Worm (Caenorhabditis elegans) whole organism, young adult: ENCODE measurements around the gene F38E1.3.

Experiments used
- B0019.2 ChIP-seq: fragments of 200-800 bp; sonication (Bioruptor generic); conservative IDR thresholded peaks from 2 replicates; pipeline ENCODE4 v1.3.6; 2022; ENCODE audit warnings: missing genetic modification reagents, missing genetic modification characterization, missing compliant biosample characterization
- B0035.1 ChIP-seq: sonication (generic microtip); optimal IDR thresholded peaks from 2 replicates; lab custom pipeline; 2016; ENCODE audit warnings: missing genetic modification characterization, mild to moderate bottlenecking, missing compliant biosample characterization, missing genotype, missing genetic modification reagents
- B0336.3 ChIP-seq: fragments of 200-800 bp; sonication (Bioruptor generic); IDR thresholded peaks from 2 replicates; pipeline ENCODE4 v1.3.6; 2022; ENCODE audit warnings: missing genetic modification characterization, missing compliant biosample characterization
- F10E7.11 ChIP-seq: sonication (generic microtip); optimal IDR thresholded peaks from 2 replicates; lab custom pipeline; 2017; ENCODE audit warnings: mild to moderate bottlenecking, missing genetic modification characterization, moderate library complexity, missing compliant biosample characterization
- F33H1.4 ChIP-seq: fragments of 200-800 bp; sonication (Bioruptor generic); IDR thresholded peaks from 2 replicates; pipeline ENCODE4 v1.3.6; 2022; ENCODE audit warnings: missing genetic modification reagents, missing genetic modification characterization, missing compliant biosample characterization
- F39B2.1 ChIP-seq: fragments of 200-800 bp; sonication (Bioruptor generic); IDR thresholded peaks from 2 replicates; pipeline ENCODE4 v1.3.6; 2022; ENCODE audit warnings: missing genetic modification reagents, missing genetic modification characterization, missing compliant biosample characterization
- F49E8.2 ChIP-seq: sonication (generic microtip); optimal IDR thresholded peaks from 3 replicates; lab custom pipeline; 2017; ENCODE audit warnings: missing genetic modification characterization, mild to moderate bottlenecking, missing compliant biosample characterization, antibody characterized with exemption, moderate library complexity; ENCODE audit not compliant: insufficient read depth
- F52B5.7 ChIP-seq: sonication (generic microtip); optimal IDR thresholded peaks from 2 replicates; lab custom pipeline; 2016; ENCODE audit warnings: mild to moderate bottlenecking, missing genetic modification characterization, missing compliant biosample characterization
- Y53G8AR.9 ChIP-seq: fragments of 200-800 bp; sonication (Bioruptor generic); conservative IDR thresholded peaks from 2 replicates; pipeline ENCODE4 v1.3.6; 2022; ENCODE audit warnings: missing genetic modification reagents, missing genetic modification characterization, missing compliant biosample characterization
- Y95B8A.8 ChIP-seq: fragments of 200-800 bp; sonication (Bioruptor generic); IDR thresholded peaks from 2 replicates; pipeline ENCODE4 v1.3.6; 2022; ENCODE audit warnings: missing genetic modification reagents, missing genetic modification characterization, missing compliant biosample characterization
- akir-1 ChIP-seq: fragments of 200-800 bp; sonication (Bioruptor generic); optimal IDR thresholded peaks from 2 replicates; lab custom pipeline; 2018; ENCODE audit warnings: mild to moderate bottlenecking, missing genetic modification characterization, moderate library complexity, missing compliant biosample characterization
- ama-1 ChIP-seq, 3 experiments: fragments of 150-350 bp in 1 of 3; sonication (generic microtip) in 2 of 3; optimal IDR thresholded peaks; 2 replicates each; lab custom pipeline; 2014 to 2018; ENCODE audit warnings: missing biosample characterization in 2 of 3, missing genetic modification characterization in 2 of 3, missing genetic modification reagents in 2 of 3
- aptf-3 ChIP-seq: fragments of 200-800 bp; sonication (Bioruptor generic); IDR thresholded peaks from 2 replicates; pipeline ENCODE4 v1.3.6; 2022; ENCODE audit warnings: missing genetic modification characterization, missing compliant biosample characterization
- atf-7 ChIP-seq: sonication (generic microtip); optimal IDR thresholded peaks from 2 replicates; lab custom pipeline; 2017; ENCODE audit warnings: mild to moderate bottlenecking, missing genetic modification characterization, missing compliant biosample characterization
- athp-1 ChIP-seq: sonication (generic microtip); optimal IDR thresholded peaks from 2 replicates; lab custom pipeline; 2017; ENCODE audit warnings: mild to moderate bottlenecking, missing genetic modification characterization, missing compliant biosample characterization
- attf-6 ChIP-seq: fragments of 200-800 bp; sonication (Bioruptor generic); IDR thresholded peaks from 2 replicates; pipeline ENCODE4 v1.3.6; 2022; ENCODE audit warnings: missing genetic modification reagents, missing genetic modification characterization, missing compliant biosample characterization
- ccch-3 ChIP-seq: fragments of 200-800 bp; sonication (Bioruptor generic); optimal IDR thresholded peaks from 2 replicates; lab custom pipeline; 2018; ENCODE audit warnings: mild to moderate bottlenecking, missing genetic modification characterization, missing compliant biosample characterization
- cebp-1 ChIP-seq, 2 experiments: fragments of 200-800 bp in 1 of 2; sonication (Bioruptor generic) in 1 of 2; sonication (generic microtip) in 1 of 2; IDR thresholded peaks in 1 of 2; optimal IDR thresholded peaks in 1 of 2; 2 replicates each; pipeline versions ENCODE4 v1.3.6 to Lab custom; 2017 to 2022; ENCODE audit warnings: missing compliant biosample characterization in 2 of 2, missing genetic modification characterization in 2 of 2, mild to moderate bottlenecking in 1 of 2, missing genetic modification reagents in 1 of 2, moderate library complexity in 1 of 2
- ceh-100 ChIP-seq: fragments of 200-800 bp; sonication (Bioruptor generic); IDR thresholded peaks from 2 replicates; pipeline ENCODE4 v1.3.6; 2022; ENCODE audit warnings: missing genetic modification reagents, missing genetic modification characterization, missing compliant biosample characterization
- ceh-58 ChIP-seq: fragments of 200-800 bp; sonication (Bioruptor generic); IDR thresholded peaks from 2 replicates; pipeline ENCODE4 v1.3.6; 2022; ENCODE audit warnings: missing genetic modification characterization, missing compliant biosample characterization
- ceh-79 ChIP-seq: sonication (generic microtip); optimal IDR thresholded peaks from 2 replicates; lab custom pipeline; 2017; ENCODE audit warnings: mild to moderate bottlenecking, missing genetic modification characterization, missing compliant biosample characterization
- dox-1 ChIP-seq: fragments of 200-800 bp; sonication (Bioruptor generic); IDR thresholded peaks from 2 replicates; pipeline ENCODE4 v1.3.6; 2022; ENCODE audit warnings: missing genetic modification reagents, missing genetic modification characterization, missing compliant biosample characterization
- dpl-1 ChIP-seq: fragments of 150-350 bp; optimal IDR thresholded peaks from 2 replicates; lab custom pipeline; 2014; ENCODE audit warnings: missing biosample characterization, missing genetic modification reagents, missing genetic modification characterization
- efl-1 ChIP-seq: fragments of 150-350 bp; optimal IDR thresholded peaks from 2 replicates; lab custom pipeline; 2014; ENCODE audit warnings: missing biosample characterization, missing genetic modification reagents, missing genetic modification characterization
- ekl-4 ChIP-seq: fragments of 200-800 bp; sonication (Bioruptor generic); IDR thresholded peaks from 2 replicates; pipeline ENCODE4 v1.3.6; 2022; ENCODE audit warnings: missing genetic modification reagents, missing genetic modification characterization, missing compliant biosample characterization
- ets-4 ChIP-seq: fragments of 200-800 bp; sonication (Bioruptor generic); optimal IDR thresholded peaks from 2 replicates; lab custom pipeline; 2018; ENCODE audit warnings: mild to moderate bottlenecking, missing genetic modification characterization, missing compliant biosample characterization
- fkh-3 ChIP-seq: sonication (generic microtip); optimal IDR thresholded peaks from 2 replicates; lab custom pipeline; 2016; ENCODE audit warnings: mild to moderate bottlenecking, missing genetic modification characterization, missing compliant biosample characterization
- him-1 ChIP-seq: sonication (generic microtip); optimal IDR thresholded peaks from 2 replicates; lab custom pipeline; 2016; ENCODE audit warnings: missing genotype, missing genetic modification reagents, missing genetic modification characterization, missing compliant biosample characterization
- hmg-1.2 ChIP-seq: fragments of 200-800 bp; sonication (Bioruptor generic); IDR thresholded peaks from 2 replicates; pipeline ENCODE4 v1.3.6; 2022; ENCODE audit warnings: missing genetic modification reagents, missing genetic modification characterization, missing compliant biosample characterization
- lag-1 ChIP-seq: fragments of 200-800 bp; sonication (Bioruptor generic); IDR thresholded peaks from 2 replicates; pipeline ENCODE4 v1.3.6; 2022; ENCODE audit warnings: missing genetic modification reagents, missing genetic modification characterization, missing compliant biosample characterization
- lin-35 ChIP-seq, 3 experiments: fragments of 150-350 bp in 2 of 3; sonication (generic microtip) in 1 of 3; optimal IDR thresholded peaks; 2 replicates each; lab custom pipeline; 2014 to 2018; ENCODE audit warnings: missing biosample characterization in 3 of 3, missing genetic modification characterization in 3 of 3, missing genetic modification reagents in 3 of 3
- lsl-1 ChIP-seq: fragments of 200-800 bp; sonication (Bioruptor generic); optimal IDR thresholded peaks from 2 replicates; lab custom pipeline; 2018; ENCODE audit warnings: mild to moderate bottlenecking, missing genetic modification characterization, moderate library complexity, missing compliant biosample characterization
- mcd-1 ChIP-seq: fragments of 200-800 bp; sonication (Bioruptor generic); IDR thresholded peaks from 2 replicates; pipeline ENCODE4 v1.3.6; 2022; ENCODE audit warnings: missing genetic modification reagents, missing genetic modification characterization, missing compliant biosample characterization
- mel-28 ChIP-seq: sonication (generic microtip); optimal IDR thresholded peaks from 2 replicates; lab custom pipeline; 2016; ENCODE audit warnings: borderline replicate concordance, mild to moderate bottlenecking, missing genetic modification characterization, missing compliant biosample characterization
- mxl-1 ChIP-seq: sonication (generic microtip); optimal IDR thresholded peaks from 2 replicates; lab custom pipeline; 2016; ENCODE audit warnings: missing genetic modification characterization, missing compliant biosample characterization
- nhr-179 ChIP-seq: sonication (generic microtip); optimal IDR thresholded peaks from 2 replicates; lab custom pipeline; 2016; ENCODE audit warnings: mild to moderate bottlenecking, missing genetic modification characterization, missing compliant biosample characterization
- pha-4 ChIP-seq: fragments of 150-350 bp; sonication (generic microtip); optimal IDR thresholded peaks from 2 replicates; lab custom pipeline; 2014; ENCODE audit warnings: missing biosample characterization, missing genetic modification reagents, missing genetic modification characterization
- rcor-1 ChIP-seq: fragments of 200-800 bp; sonication (Bioruptor generic); IDR thresholded peaks from 2 replicates; pipeline ENCODE4 v1.3.6; 2022; ENCODE audit warnings: missing genetic modification reagents, missing genetic modification characterization, missing compliant biosample characterization
- rec-8 ChIP-seq, 2 experiments: sonication (generic microtip); optimal IDR thresholded peaks; 2 replicates each; lab custom pipeline; 2016; ENCODE audit warnings: mild to moderate bottlenecking in 2 of 2, missing genetic modification characterization in 2 of 2, missing genetic modification reagents in 2 of 2, missing genotype in 2 of 2, missing biosample characterization in 1 of 2, missing compliant biosample characterization in 1 of 2, moderate library complexity in 1 of 2
- sdz-38 ChIP-seq: sonication (generic microtip); optimal IDR thresholded peaks from 2 replicates; lab custom pipeline; 2016; ENCODE audit warnings: missing genotype, missing genetic modification characterization, missing compliant biosample characterization
- sea-2 ChIP-seq: fragments of 200-800 bp; sonication (Bioruptor generic); IDR thresholded peaks from 2 replicates; pipeline ENCODE4 v1.3.6; 2022; ENCODE audit warnings: missing genetic modification characterization, missing compliant biosample characterization
- sptf-2 ChIP-seq: fragments of 200-800 bp; sonication (Bioruptor generic); optimal IDR thresholded peaks from 2 replicates; lab custom pipeline; 2018; ENCODE audit warnings: mild to moderate bottlenecking, missing genetic modification characterization, missing compliant biosample characterization
- tbp1 ChIP-seq: fragments of 200-800 bp; sonication (Bioruptor generic); optimal IDR thresholded peaks from 2 replicates; lab custom pipeline; 2018; ENCODE audit warnings: mild to moderate bottlenecking, missing genetic modification characterization, missing compliant biosample characterization
- tlf-1 ChIP-seq: fragments of 200-800 bp; sonication (Bioruptor generic); optimal IDR thresholded peaks from 2 replicates; lab custom pipeline; 2018; ENCODE audit warnings: mild to moderate bottlenecking, missing genetic modification characterization, missing compliant biosample characterization
- unc-130 ChIP-seq: sonication (generic microtip); optimal IDR thresholded peaks from 2 replicates; lab custom pipeline; 2016; ENCODE audit warnings: missing genetic modification reagents, missing genetic modification characterization, missing compliant biosample characterization
- xnd-1 ChIP-seq: sonication (generic microtip); optimal IDR thresholded peaks from 2 replicates; lab custom pipeline; 2016; ENCODE audit warnings: missing genotype, missing genetic modification reagents, missing genetic modification characterization, missing compliant biosample characterization
- ztf-18 ChIP-seq: sonication (generic microtip); optimal IDR thresholded peaks from 2 replicates; lab custom pipeline; 2016; ENCODE audit warnings: missing genotype, mild to moderate bottlenecking, missing genetic modification characterization, missing compliant biosample characterization
- ztf-3 ChIP-seq: fragments of 200-800 bp; sonication (Bioruptor generic); optimal IDR thresholded peaks from 2 replicates; lab custom pipeline; 2018; ENCODE audit warnings: mild to moderate bottlenecking, missing genetic modification characterization, missing compliant biosample characterization

The F38E1.3 gene

DNA sequence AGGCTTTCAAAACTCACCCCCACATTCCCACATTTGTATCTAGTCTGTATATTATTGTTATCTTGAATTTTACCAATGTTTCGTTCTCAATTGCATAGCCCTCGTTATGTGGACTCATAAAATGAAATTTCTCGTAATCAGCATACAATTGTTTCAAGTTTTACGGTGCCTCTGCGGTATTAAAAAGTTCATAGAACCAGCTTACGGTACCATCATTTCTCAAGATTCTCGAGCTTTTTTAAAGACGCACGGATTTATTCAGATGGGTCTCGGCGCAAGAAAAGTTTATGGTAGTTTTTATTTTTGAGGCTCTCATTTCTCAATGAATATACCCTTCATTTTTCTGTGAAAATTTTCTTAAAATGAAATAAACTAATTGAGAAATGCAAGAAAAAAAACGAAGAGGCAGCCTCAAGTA, 39.2 kb downstream of the F38E1.3 start:
- TF ChIP-seq him-1 (tag; lab: Kevin White, UChicago) (peak; percentile 81), akir-1 (GFP tag; lab: Kevin White, UChicago) (no peak), F39B2.1 (GFP tag; lab: Robert Waterston, UW) (peak; percentile 65; the same call in 1 of the 2 replicates), F52B5.7 (tag; lab: Kevin White, UChicago) (peak; percentile 80), fkh-3 (tag; lab: Kevin White, UChicago) (peak; percentile 45), efl-1 (GFP tag; lab: Kevin White, UChicago) (peak; percentile 33), B0336.3 (GFP tag; lab: Robert Waterston, UW) (peak; percentile 95), lag-1 (GFP tag; lab: Robert Waterston, UW) (no peak), ceh-100 (GFP tag; lab: Robert Waterston, UW) (peak; percentile 56), dpl-1 (no peak), ets-4 (GFP tag; lab: Kevin White, UChicago) (no peak), athp-1 (peak; percentile 68), F10E7.11 (tag; lab: Kevin White, UChicago) (peak; percentile 54), rcor-1 (GFP tag; lab: Robert Waterston, UW) (peak; percentile 71), Y95B8A.8 (GFP tag; lab: Robert Waterston, UW) (peak; percentile 87), ekl-4 (peak; percentile 87), lin-35 (GFP tag; optimal IDR thresholded peaks at IDR 0.05; lab: Kevin White, UChicago) (peak in 1 of 3 experiments; percentile 9), attf-6 (GFP tag; lab: Robert Waterston, UW) (peak; percentile 88), aptf-3 (GFP tag; lab: Robert Waterston, UW) (0 out of 2 replicates have a peak, but pooled peaks have one; percentile 11), ama-1 (optimal IDR thresholded peaks at IDR 0.05; lab: Kevin White, UChicago) (no peak), ama-1 (GFP tag; optimal IDR thresholded peaks at IDR 0.05; lab: Kevin White, UChicago) (peak in 1 of 2 experiments; percentile 33), F49E8.2 (peak; percentile 77), sptf-2 (GFP tag; lab: Kevin White, UChicago) (no peak), cebp-1 (GFP tag; IDR thresholded peaks at IDR 0.05; lab: Robert Waterston, UW) (no peak), cebp-1 (tag; optimal IDR thresholded peaks at IDR 0.05; lab: Kevin White, UChicago) (peak; percentile 68), xnd-1 (peak; percentile 68), B0035.1 (peak; percentile 47), unc-130 (peak; percentile 23), ztf-3 (no peak), tbp1 (GFP tag; lab: Kevin White, UChicago) (peak; percentile 47), mel-28 (tag; lab: Kevin White, UChicago) (no peak), sdz-38 (no peak), F33H1.4 (GFP tag; lab: Robert Waterston, UW) (peak; percentile 69), tlf-1 (GFP tag; lab: Kevin White, UChicago) (peak; percentile 83), ceh-79 (tag; lab: Kevin White, UChicago) (peak; percentile 66), hmg-1.2 (peak; percentile 56), Y53G8AR.9 (GFP tag; lab: Robert Waterston, UW) (peak; percentile 88), mcd-1 (GFP tag; lab: Robert Waterston, UW) (peak; percentile 43; the same call in 1 of the 2 replicates), B0019.2 (GFP tag; lab: Robert Waterston, UW) (0 out of 2 replicates have a peak, but pooled peaks have one; percentile 36), pha-4 (tag; lab: Kevin White, UChicago) (no peak), ccch-3 (no peak), mxl-1 (no peak), ceh-58 (GFP tag; lab: Robert Waterston, UW) (peak; percentile 91; the same call in 1 of the 2 replicates), atf-7 (tag; lab: Kevin White, UChicago) (peak; percentile 56), lsl-1 (peak; percentile 71), ztf-18 (tag; lab: Kevin White, UChicago) (peak; percentile 55), sea-2 (GFP tag; lab: Robert Waterston, UW) (no peak), nhr-179 (tag; lab: Kevin White, UChicago) (no peak), rec-8 (tag; optimal IDR thresholded peaks at IDR 0.05; lab: Kevin White, UChicago) (peak in 1 of 2 experiments; percentile 2), dox-1 (GFP tag; lab: Robert Waterston, UW) (0 out of 2 replicates have a peak, but pooled peaks have one; percentile 32)
